Fruit fly (Drosophila melanogaster) whole organism, embryonic: ENCODE data around the gene AsnRS.

ENCODE experiments used
- ATbp ChIP-seq: fragments of 200-800 bp; sonication (Bioruptor generic); optimal IDR thresholded peaks from 2 replicates; lab custom pipeline; 2017; ENCODE audit warnings: missing biosample characterization, mild to moderate bottlenecking, missing genetic modification characterization, missing genetic modification reagents
- BtbVII ChIP-seq: fragments of 200-800 bp; sonication (Bioruptor generic); optimal IDR thresholded peaks from 3 replicates; lab custom pipeline; 2017; ENCODE audit warnings: missing biosample characterization, mild to moderate bottlenecking, missing genetic modification characterization
- CG10267 ChIP-seq: fragments of 200-800 bp; sonication (Bioruptor generic); optimal IDR thresholded peaks from 2 replicates; lab custom pipeline; 2018; ENCODE audit warnings: missing biosample characterization, mild to moderate bottlenecking, missing genetic modification characterization, moderate library complexity
- CG10543 ChIP-seq: fragments of 200-800 bp; sonication (Bioruptor generic); optimal IDR thresholded peaks from 3 replicates; lab custom pipeline; 2017; ENCODE audit warnings: missing biosample characterization, mild to moderate bottlenecking, missing genetic modification characterization, moderate library complexity
- CG11247 ChIP-seq: fragments of 200-800 bp; sonication (Bioruptor generic); IDR thresholded peaks from 2 replicates; pipeline ENCODE4 v1.3.6; 2022; ENCODE audit warnings: missing biosample characterization, missing genetic modification characterization
- CG12299 ChIP-seq: fragments of 200-800 bp; sonication (Bioruptor generic); optimal IDR thresholded peaks from 2 replicates; lab custom pipeline; 2018; ENCODE audit warnings: missing biosample characterization, mild to moderate bottlenecking, missing genetic modification characterization
- CG12942 ChIP-seq: fragments of 200-800 bp; sonication (Bioruptor generic); optimal IDR thresholded peaks from 3 replicates; lab custom pipeline; 2016; ENCODE audit warnings: missing biosample characterization, missing genetic modification characterization
- CG13624 ChIP-seq: fragments of 200-800 bp; sonication (Bioruptor generic); optimal IDR thresholded peaks from 2 replicates; lab custom pipeline; 2016; ENCODE audit warnings: missing biosample characterization, missing genetic modification characterization
- CG14860 ChIP-seq: fragments of 200-800 bp; sonication (Bioruptor generic); IDR thresholded peaks from 3 replicates; pipeline ENCODE4 v1.3.6; 2022; ENCODE audit warnings: missing biosample characterization, missing genetic modification characterization; ENCODE audit not compliant: partially characterized antibody
- CG16815 ChIP-seq: fragments of 200-800 bp; sonication (Bioruptor generic); optimal IDR thresholded peaks from 3 replicates; lab custom pipeline; 2017; ENCODE audit warnings: missing biosample characterization, mild to moderate bottlenecking, missing genetic modification characterization
- CG1792 ChIP-seq: fragments of 200-800 bp; sonication (Bioruptor generic); optimal IDR thresholded peaks from 2 replicates; lab custom pipeline; 2016; ENCODE audit warnings: missing biosample characterization, missing genetic modification characterization
- CG2678 ChIP-seq: fragments of 200-800 bp; sonication (Bioruptor generic); optimal IDR thresholded peaks from 3 replicates; lab custom pipeline; 2019; ENCODE audit warnings: missing biosample characterization, mild to moderate bottlenecking, missing genetic modification characterization, moderate library complexity
- CG31365 ChIP-seq: fragments of 200-800 bp; sonication (Bioruptor generic); optimal IDR thresholded peaks from 2 replicates; lab custom pipeline; 2018; ENCODE audit warnings: missing biosample characterization, mild to moderate bottlenecking, missing genetic modification characterization
- CG34224 ChIP-seq: fragments of 200-800 bp; sonication (Bioruptor generic); IDR thresholded peaks from 3 replicates; pipeline ENCODE4 v1.3.6; 2022; ENCODE audit warnings: missing biosample characterization, missing genetic modification characterization; ENCODE audit not compliant: partially characterized antibody
- CG42726 ChIP-seq: fragments of 200-800 bp; sonication (Bioruptor generic); IDR thresholded peaks from 2 replicates; pipeline ENCODE4 v1.3.6; 2022; ENCODE audit warnings: missing biosample characterization, missing genetic modification characterization; ENCODE audit not compliant: partially characterized antibody
- CG4282 ChIP-seq: fragments of 200-800 bp; sonication (Bioruptor generic); optimal IDR thresholded peaks from 2 replicates; lab custom pipeline; 2016; ENCODE audit warnings: missing biosample characterization, missing genetic modification characterization
- CG4820 ChIP-seq: fragments of 200-800 bp; sonication (Bioruptor generic); optimal IDR thresholded peaks from 3 replicates; lab custom pipeline; 2016; ENCODE audit warnings: missing biosample characterization, missing genetic modification characterization
- CG5245 ChIP-seq: fragments of 200-800 bp; sonication (Bioruptor generic); optimal IDR thresholded peaks from 3 replicates; lab custom pipeline; 2016; ENCODE audit warnings: missing biosample characterization, missing genetic modification characterization
- CG6683 ChIP-seq: fragments of 200-800 bp; sonication (Bioruptor generic); optimal IDR thresholded peaks from 2 replicates; lab custom pipeline; 2017; ENCODE audit warnings: missing biosample characterization, mild to moderate bottlenecking, missing genetic modification characterization, missing genetic modification reagents
- CG6689 ChIP-seq: fragments of 200-800 bp; sonication (Bioruptor generic); IDR thresholded peaks from 2 replicates; pipeline ENCODE4 v1.3.6; 2022; ENCODE audit warnings: missing biosample characterization, missing genetic modification characterization
- CG9437 ChIP-seq: fragments of 200-800 bp; sonication (Bioruptor generic); optimal IDR thresholded peaks from 2 replicates; lab custom pipeline; 2018; ENCODE audit warnings: missing biosample characterization, mild to moderate bottlenecking, missing genetic modification characterization
- CG9727 ChIP-seq: fragments of 200-800 bp; sonication (Bioruptor generic); optimal IDR thresholded peaks from 3 replicates; lab custom pipeline; 2017; ENCODE audit warnings: missing biosample characterization, mild to moderate bottlenecking, missing genetic modification characterization
- CkIIα-i1 ChIP-seq: fragments of 200-800 bp; sonication (Bioruptor generic); IDR thresholded peaks from 2 replicates; pipeline ENCODE4 v1.3.6; 2022; ENCODE audit warnings: missing biosample characterization, missing genetic modification characterization
- Dll ChIP-seq: fragments of 200-800 bp; sonication (Bioruptor generic); IDR thresholded peaks from 4 replicates; pipeline ENCODE4 v1.3.6; 2022; ENCODE audit warnings: missing biosample characterization, missing genetic modification characterization; ENCODE audit not compliant: partially characterized antibody
- Ets65A ChIP-seq: fragments of 200-800 bp; sonication (Bioruptor generic); peaks from one replicate; lab custom pipeline; 2016; ENCODE audit warnings: missing biosample characterization, missing genetic modification characterization
- Fer3 ChIP-seq: fragments of 200-800 bp; sonication (Bioruptor generic); optimal IDR thresholded peaks from 2 replicates; lab custom pipeline; 2018; ENCODE audit warnings: missing biosample characterization, mild to moderate bottlenecking, missing genetic modification characterization, moderate library complexity
- HmgD ChIP-seq: fragments of 200-800 bp; sonication (Bioruptor generic); optimal IDR thresholded peaks from 3 replicates; lab custom pipeline; 2016; ENCODE audit warnings: missing biosample characterization, missing genetic modification characterization
- Hr39 ChIP-seq: fragments of >200 bp; optimal IDR thresholded peaks from 2 replicates; lab custom pipeline; 2017
- Max ChIP-seq: fragments of 200-800 bp; sonication (Bioruptor generic); optimal IDR thresholded peaks from 2 replicates; lab custom pipeline; 2016; ENCODE audit warnings: missing biosample characterization, mild to moderate bottlenecking, missing genetic modification characterization
- Optix ChIP-seq: fragments of 200-800 bp; sonication (Bioruptor generic); IDR thresholded peaks from 3 replicates; pipeline ENCODE4 v1.3.6; 2022; ENCODE audit warnings: missing biosample characterization, missing genetic modification characterization
- Rx ChIP-seq: fragments of 200-800 bp; sonication (Bioruptor generic); IDR thresholded peaks from 2 replicates; pipeline ENCODE4 v1.3.6; 2022; ENCODE audit warnings: missing biosample characterization, missing genetic modification characterization
- Ssrp ChIP-seq: fragments of 200-800 bp; sonication (Bioruptor generic); optimal IDR thresholded peaks from 2 replicates; lab custom pipeline; 2018; ENCODE audit warnings: missing biosample characterization, mild to moderate bottlenecking, missing genetic modification characterization, moderate library complexity
- bab2 ChIP-seq: fragments of 200-800 bp; sonication (Bioruptor generic); optimal IDR thresholded peaks from 2 replicates; lab custom pipeline; 2016; ENCODE audit warnings: missing biosample characterization, missing genetic modification characterization
- danr ChIP-seq: fragments of 200-800 bp; sonication (Bioruptor generic); IDR thresholded peaks from 2 replicates; pipeline ENCODE4 v1.3.6; 2022; ENCODE audit warnings: missing biosample characterization, missing genetic modification characterization
- dm ChIP-seq: fragments of 200-800 bp; sonication (Bioruptor generic); optimal IDR thresholded peaks from 3 replicates; lab custom pipeline; 2016; ENCODE audit warnings: missing biosample characterization, missing genetic modification characterization
- esg ChIP-seq: fragments of 200-800 bp; sonication (Bioruptor generic); conservative IDR thresholded peaks from 2 replicates; pipeline ENCODE4 v1.3.6; 2022; ENCODE audit warnings: missing biosample characterization, missing genetic modification characterization
- gsb ChIP-seq: fragments of 200-800 bp; sonication (Bioruptor generic); IDR thresholded peaks from 2 replicates; pipeline ENCODE4 v1.3.6; 2022; ENCODE audit warnings: missing biosample characterization, missing genetic modification characterization
- inv ChIP-seq: fragments of 200-800 bp; sonication (Bioruptor generic); IDR thresholded peaks from 2 replicates; pipeline ENCODE4 v1.3.6; 2022; ENCODE audit warnings: missing biosample characterization, missing genetic modification characterization; ENCODE audit not compliant: partially characterized antibody
- kah ChIP-seq: fragments of 200-800 bp; sonication (Bioruptor generic); optimal IDR thresholded peaks from 2 replicates; lab custom pipeline; 2018; ENCODE audit warnings: missing biosample characterization, mild to moderate bottlenecking, missing genetic modification characterization
- kni ChIP-seq: fragments of 200-800 bp; sonication (Bioruptor generic); optimal IDR thresholded peaks from 3 replicates; lab custom pipeline; 2017; ENCODE audit warnings: mild to moderate bottlenecking, missing biosample characterization, missing genetic modification reagents, missing genetic modification characterization
- lab ChIP-seq: fragments of 200-800 bp; sonication (Bioruptor generic); optimal IDR thresholded peaks from 3 replicates; lab custom pipeline; 2017; ENCODE audit warnings: missing biosample characterization, missing genetic modification characterization, mild to moderate bottlenecking, moderate library complexity, missing genetic modification reagents
- lbe ChIP-seq: fragments of 200-800 bp; sonication (Bioruptor generic); optimal IDR thresholded peaks from 2 replicates; lab custom pipeline; 2016; ENCODE audit warnings: missing biosample characterization, mild to moderate bottlenecking, missing genetic modification characterization
- luna ChIP-seq: fragments of 200-800 bp; sonication (Bioruptor generic); optimal IDR thresholded peaks from 2 replicates; lab custom pipeline; 2016; ENCODE audit warnings: missing biosample characterization, missing genetic modification characterization
- pb ChIP-seq: fragments of 200-800 bp; sonication (Bioruptor generic); optimal IDR thresholded peaks from 3 replicates; lab custom pipeline; 2016; ENCODE audit warnings: missing biosample characterization, missing genetic modification characterization
- prd ChIP-seq, 3 experiments: fragments of >200 bp in 2 of 3; fragments of 200-800 bp in 1 of 3; sonication (Bioruptor generic) in 1 of 3; optimal IDR thresholded peaks in 2 of 3; IDR thresholded peaks in 1 of 3; 2 replicates in 2 of 3; 3 replicates in 1 of 3; pipeline versions ENCODE4 v1.3.6 to Lab custom; 2017 to 2022; ENCODE audit warnings: missing biosample characterization in 1 of 3, missing genetic modification characterization in 1 of 3
- so ChIP-seq: fragments of 200-800 bp; sonication (Bioruptor generic); IDR thresholded peaks from 3 replicates; pipeline ENCODE4 v1.3.6; 2022; ENCODE audit warnings: missing biosample characterization, missing genetic modification characterization
- ssp ChIP-seq: fragments of 200-800 bp; sonication (Bioruptor generic); IDR thresholded peaks from 2 replicates; pipeline ENCODE4 v1.3.6; 2022; ENCODE audit warnings: missing biosample characterization, missing genetic modification characterization
- sug ChIP-seq: fragments of 200-800 bp; optimal IDR thresholded peaks from 2 replicates; lab custom pipeline; 2019; ENCODE audit warnings: missing biosample characterization, mild to moderate bottlenecking, missing genetic modification characterization, moderate library complexity
- wor ChIP-seq: fragments of 200-800 bp; sonication (Bioruptor generic); IDR thresholded peaks from 2 replicates; pipeline ENCODE4 v1.3.6; 2022; ENCODE audit warnings: missing biosample characterization, missing genetic modification characterization
- zen ChIP-seq: fragments of 200-800 bp; sonication (Bioruptor generic); optimal IDR thresholded peaks from 3 replicates; lab custom pipeline; 2018; ENCODE audit warnings: missing biosample characterization, mild to moderate bottlenecking, missing genetic modification characterization, moderate library complexity

Gene AsnRS

dm6 chr2L:19131905-19132402 lies at the start of gene AsnRS, which contains the start of gene DCTN6-p27 (continued):
- TF ChIP-seq Rx (GFP tag; lab: Robert Waterston, UW): peak; percentile 50; the same call in 1 of the 2 replicates
- no peak for TF ChIP-seq HmgD (GFP tag; lab: Kevin White, UChicago)
- peak; percentile 76 for TF ChIP-seq CG2678 (tag; lab: Kevin White, UChicago)
- TF ChIP-seq Optix: no peak
- TF ChIP-seq Hr39: no peak
- TF ChIP-seq inv (GFP tag; lab: Robert Waterston, UW): peak; percentile 73
- TF ChIP-seq esg (GFP tag; lab: Robert Waterston, UW): peak; percentile 46; the same call in 1 of the 2 replicates
- peak; percentile 46 for TF ChIP-seq ssp
- TF ChIP-seq sug (tag; lab: Kevin White, UChicago): peak; percentile 84
- no peak for TF ChIP-seq CG1792 (GFP tag; lab: Kevin White, UChicago)
- TF ChIP-seq CG31365: peak; percentile 14
- no peak for TF ChIP-seq pb (GFP tag; lab: Kevin White, UChicago)
- TF ChIP-seq zen (tag; lab: Kevin White, UChicago): peak; percentile 43
- no peak for TF ChIP-seq gsb (GFP tag; lab: Robert Waterston, UW)
- TF ChIP-seq Ssrp (tag; lab: Kevin White, UChicago): peak; percentile 54
- peak; percentile 59 for TF ChIP-seq CG6689 (GFP tag; lab: Robert Waterston, UW)
- TF ChIP-seq Ets65A (GFP tag; lab: Kevin White, UChicago): peak; percentile 81
- TF ChIP-seq ATbp: no peak
- TF ChIP-seq luna: no peak
- peak; percentile 85 for TF ChIP-seq Dll (GFP tag; lab: Robert Waterston, UW)
- peak; percentile 82 for TF ChIP-seq CG10543 (GFP tag; lab: Kevin White, UChicago)
- peak; percentile 52 for TF ChIP-seq CG5245
- peak; percentile 4 for TF ChIP-seq CG6683 (GFP tag; lab: Kevin White, UChicago)
- TF ChIP-seq Fer3 (tag; lab: Kevin White, UChicago): peak; percentile 73
- TF ChIP-seq CG11247 (GFP tag; lab: Robert Waterston, UW): peak; percentile 69
- TF ChIP-seq danr (GFP tag; lab: Robert Waterston, UW): no peak
- TF ChIP-seq prd (optimal IDR thresholded peaks at IDR 0.05; lab: Kevin White, UChicago): no peak
- peak; percentile 66 for TF ChIP-seq prd (GFP tag; IDR thresholded peaks at IDR 0.05; lab: Robert Waterston, UW)
- peak; percentile 51 for TF ChIP-seq lbe (GFP tag; lab: Kevin White, UChicago)
- no peak for TF ChIP-seq CkIIα-i1 (GFP tag; lab: Robert Waterston, UW)
- no peak for TF ChIP-seq lab (GFP tag; lab: Kevin White, UChicago)
- peak; percentile 57 for TF ChIP-seq CG13624 (GFP tag; lab: Kevin White, UChicago)
- peak; percentile 79 for TF ChIP-seq Max
- TF ChIP-seq dm (GFP tag; lab: Kevin White, UChicago): peak; percentile 58
- TF ChIP-seq CG10267 (tag; lab: Kevin White, UChicago): peak; percentile 93
- peak; percentile 64 for TF ChIP-seq CG9727
- peak; percentile 43; the same call in 1 of the 2 replicates for TF ChIP-seq wor (GFP tag; lab: Robert Waterston, UW)
- no peak for TF ChIP-seq so (GFP tag; lab: Robert Waterston, UW)
- TF ChIP-seq CG9437 (GFP tag; lab: Kevin White, UChicago): peak; percentile 67
- TF ChIP-seq CG4282 (GFP tag; lab: Kevin White, UChicago): no peak
- TF ChIP-seq CG42726 (GFP tag; lab: Robert Waterston, UW): peak; percentile 49; the same call in 1 of the 2 replicates
- peak; percentile 71 for TF ChIP-seq CG34224 (GFP tag; lab: Robert Waterston, UW)
- peak; percentile 36 for TF ChIP-seq CG12942 (GFP tag; lab: Kevin White, UChicago)
- TF ChIP-seq kah (GFP tag; lab: Kevin White, UChicago): no peak
- peak; percentile 39 for TF ChIP-seq bab2 (GFP tag; lab: Kevin White, UChicago)
- peak; percentile 77 for TF ChIP-seq CG4820 (GFP tag; lab: Kevin White, UChicago)
- peak; percentile 25 for TF ChIP-seq CG12299 (tag; lab: Kevin White, UChicago)
- peak; percentile 41 for TF ChIP-seq CG16815 (GFP tag; lab: Kevin White, UChicago)
- peak; percentile 53 for TF ChIP-seq BtbVII (GFP tag; lab: Kevin White, UChicago)
- TF ChIP-seq CG14860 (GFP tag; lab: Robert Waterston, UW): peak; percentile 71; the same call in 2 of the 3 replicates
- TF ChIP-seq kni (GFP tag; lab: Kevin White, UChicago): peak; percentile 74
